Fruit fly (Drosophila melanogaster) whole organism, wandering third instar larva: Measurements from ENCODE around the gene dmrt93B.

ENCODE experiments used
- Abd-B ChIP-seq: fragments of >200 bp; optimal IDR thresholded peaks from 2 replicates; lab custom pipeline; 2017; ENCODE audit warnings: missing biosample characterization, missing genetic modification characterization
- CG32264 ChIP-seq: fragments of 200-800 bp; sonication (Bioruptor generic); optimal IDR thresholded peaks from 2 replicates; lab custom pipeline; 2016; ENCODE audit warnings: missing biosample characterization, missing genetic modification characterization
- CG9705 ChIP-seq: fragments of 200-800 bp; sonication (Bioruptor generic); optimal IDR thresholded peaks from 2 replicates; lab custom pipeline; 2018; ENCODE audit warnings: missing biosample characterization, mild to moderate bottlenecking, missing genetic modification characterization
- CrebA ChIP-seq: fragments of 200-800 bp; sonication (Bioruptor generic); optimal IDR thresholded peaks from 2 replicates; lab custom pipeline; 2016; ENCODE audit warnings: missing biosample characterization, mild to moderate bottlenecking, missing genetic modification characterization, borderline replicate concordance
- Dfd ChIP-seq: fragments of >200 bp; optimal IDR thresholded peaks from 2 replicates; lab custom pipeline; 2017; ENCODE audit warnings: missing biosample characterization, missing genetic modification characterization
- Dif ChIP-seq: fragments of 200-275, 200-300 bp; sonication (Bioruptor generic); optimal IDR thresholded peaks from 2 replicates; lab custom pipeline; 2018; ENCODE audit warnings: missing biosample characterization, missing genetic modification characterization; ENCODE audit not compliant: partially characterized antibody
- HLH106 ChIP-seq: fragments of 200-800 bp; optimal IDR thresholded peaks from 3 replicates; lab custom pipeline; 2019; ENCODE audit warnings: missing biosample characterization, mild to moderate bottlenecking, missing genetic modification characterization, moderate library complexity
- Hnf4 ChIP-seq: fragments of 200-800 bp; sonication (Bioruptor generic); optimal IDR thresholded peaks from 2 replicates; lab custom pipeline; 2016; ENCODE audit warnings: missing biosample characterization, mild to moderate bottlenecking, missing genetic modification characterization
- Hr78 ChIP-seq: fragments of >200 bp; optimal IDR thresholded peaks from 2 replicates; lab custom pipeline; 2017; ENCODE audit warnings: missing biosample characterization, missing genetic modification characterization
- Hr83 ChIP-seq: fragments of 200-300 bp; sonication (Bioruptor generic); optimal IDR thresholded peaks from 2 replicates; lab custom pipeline; 2016; ENCODE audit warnings: missing biosample characterization, mild to moderate bottlenecking, missing genetic modification characterization, moderate library complexity; ENCODE audit not compliant: poor library complexity, severe bottlenecking
- Jra ChIP-seq: sonication (Bioruptor generic); optimal IDR thresholded peaks from 2 replicates; lab custom pipeline; 2016; ENCODE audit warnings: missing biosample characterization, missing genetic modification characterization
- Myc ChIP-seq: fragments of >200 bp; optimal IDR thresholded peaks from 2 replicates; lab custom pipeline; 2017
- OdsH ChIP-seq: fragments of 200-800 bp; sonication (Bioruptor generic); optimal IDR thresholded peaks from 2 replicates; lab custom pipeline; 2016; ENCODE audit warnings: missing biosample characterization, mild to moderate bottlenecking, missing genetic modification characterization
- Rel ChIP-seq, 2 experiments: fragments of 200-800 bp; sonication (Bioruptor generic) in 1 of 2; optimal IDR thresholded peaks; 2 replicates in 1 of 2; 3 replicates in 1 of 2; lab custom pipeline; 2016 to 2019; ENCODE audit warnings: mild to moderate bottlenecking in 2 of 2, missing biosample characterization in 2 of 2, missing genetic modification characterization in 2 of 2, moderate library complexity in 1 of 2
- Sp1 ChIP-seq: fragments of 200-800 bp; sonication (Bioruptor generic); optimal IDR thresholded peaks from 3 replicates; lab custom pipeline; 2019; ENCODE audit warnings: missing biosample characterization, mild to moderate bottlenecking, missing genetic modification characterization, moderate library complexity
- Vsx2 ChIP-seq: fragments of 200-300, 225-300 bp; sonication (Bioruptor generic); optimal IDR thresholded peaks from 2 replicates; lab custom pipeline; 2018; ENCODE audit warnings: missing biosample characterization, missing genetic modification characterization; ENCODE audit not compliant: partially characterized antibody
- br ChIP-seq: fragments of 200-800 bp; sonication (Bioruptor generic); optimal IDR thresholded peaks from 2 replicates; lab custom pipeline; 2016; ENCODE audit warnings: missing biosample characterization, missing genetic modification characterization
- brk ChIP-seq: fragments of 200-800 bp; sonication (Bioruptor generic); optimal IDR thresholded peaks from 2 replicates; lab custom pipeline; 2016; ENCODE audit warnings: missing biosample characterization, mild to moderate bottlenecking, missing genetic modification characterization
- dl ChIP-seq, 2 experiments: fragments of 175-275, 200-275 bp in 1 of 2; fragments of 200-275 bp in 1 of 2; sonication (Bioruptor generic); optimal IDR thresholded peaks; lab custom pipeline; 2018; ENCODE audit warnings: mild to moderate bottlenecking in 2 of 2, missing biosample characterization in 2 of 2, missing genetic modification characterization in 2 of 2, moderate library complexity in 2 of 2; ENCODE audit not compliant: partially characterized antibody in 2 of 2, insufficient read depth in 1 of 2
- dmrt93B ChIP-seq: fragments of 200-800 bp; sonication (Bioruptor generic); optimal IDR thresholded peaks from 2 replicates; lab custom pipeline; 2018; ENCODE audit warnings: missing biosample characterization, mild to moderate bottlenecking, missing genetic modification characterization
- dsf ChIP-seq: sonication (Bioruptor generic); optimal IDR thresholded peaks from 2 replicates; lab custom pipeline; 2016; ENCODE audit warnings: missing biosample characterization, missing genetic modification characterization, borderline replicate concordance
- ey ChIP-seq: fragments of 200-800 bp; sonication (Bioruptor generic); optimal IDR thresholded peaks from 2 replicates; lab custom pipeline; 2016; ENCODE audit warnings: missing biosample characterization, missing genetic modification characterization
- foxo ChIP-seq, 2 experiments: fragments of 200-800 bp; sonication (Bioruptor generic); optimal IDR thresholded peaks; 2 replicates in 1 of 2; 3 replicates in 1 of 2; lab custom pipeline; 2016 to 2017; ENCODE audit warnings: missing biosample characterization in 2 of 2, missing genetic modification characterization in 2 of 2
- h ChIP-seq: fragments of 200-800 bp; sonication (Bioruptor generic); optimal IDR thresholded peaks from 3 replicates; lab custom pipeline; 2016; ENCODE audit warnings: missing biosample characterization, mild to moderate bottlenecking, missing genetic modification characterization
- jim ChIP-seq: fragments of 175-275, 200-325 bp; sonication (Bioruptor generic); optimal IDR thresholded peaks from 2 replicates; lab custom pipeline; 2016; ENCODE audit warnings: missing biosample characterization, mild to moderate bottlenecking, missing genetic modification characterization
- lola ChIP-seq: fragments of >200 bp; optimal IDR thresholded peaks from 2 replicates; lab custom pipeline; 2017; ENCODE audit warnings: missing biosample characterization, missing genetic modification characterization
- pan ChIP-seq: fragments of >200 bp; optimal IDR thresholded peaks from 2 replicates; lab custom pipeline; 2017
- psq ChIP-seq: fragments of 200-800 bp; sonication (Bioruptor generic); optimal IDR thresholded peaks from 3 replicates; lab custom pipeline; 2017; ENCODE audit warnings: missing biosample characterization, mild to moderate bottlenecking, missing genetic modification characterization, moderate library complexity
- rgr ChIP-seq: fragments of 200-800 bp; sonication (Bioruptor generic); optimal IDR thresholded peaks from 3 replicates; lab custom pipeline; 2016; ENCODE audit warnings: missing biosample characterization, mild to moderate bottlenecking, missing genetic modification characterization
- sage ChIP-seq: fragments of 200-800 bp; sonication (Bioruptor generic); optimal IDR thresholded peaks from 2 replicates; lab custom pipeline; 2016; ENCODE audit warnings: missing biosample characterization, mild to moderate bottlenecking, missing genetic modification characterization
- sv ChIP-seq: fragments of 200-800 bp; sonication (Bioruptor generic); optimal IDR thresholded peaks from 3 replicates; lab custom pipeline; 2016; ENCODE audit warnings: missing biosample characterization, missing genetic modification characterization
- woc ChIP-seq: sonication (Bioruptor generic); optimal IDR thresholded peaks from 2 replicates; lab custom pipeline; 2016; ENCODE audit warnings: missing biosample characterization, mild to moderate bottlenecking, missing genetic modification characterization

The dmrt93B gene

dm6 chr3R:21073707-21074106 lies at the start of gene dmrt93B:
Gene dmrt93B, plus strand, starts transcription at chr3R:21074007.
- TF ChIP-seq rgr (GFP tag; lab: Kevin White, UChicago), result no peak
- TF ChIP-seq dmrt93B (GFP tag; lab: Kevin White, UChicago), result no peak
- TF ChIP-seq h (GFP tag; lab: Kevin White, UChicago), result no peak
- no peak for TF ChIP-seq pan
- no peak for TF ChIP-seq Vsx2 (GFP tag; lab: Kevin White, UChicago)
- no peak for TF ChIP-seq dl (GFP tag; optimal IDR thresholded peaks at IDR 0.05; lab: Kevin White, UChicago; ENCODE audit: insufficient read depth in 1 of 2, partially characterized antibody in 2 of 2)
- no peak for TF ChIP-seq CrebA (GFP tag; lab: Kevin White, UChicago)
- no peak for TF ChIP-seq Dfd (GFP tag; lab: Kevin White, UChicago)
- TF ChIP-seq ey (GFP tag; lab: Kevin White, UChicago), result no peak
- no peak for TF ChIP-seq sage (GFP tag; lab: Kevin White, UChicago)
- no peak for TF ChIP-seq brk (GFP tag; lab: Kevin White, UChicago)
- TF ChIP-seq woc (GFP tag; lab: Kevin White, UChicago), result no peak
- no peak for TF ChIP-seq Abd-B (GFP tag; lab: Kevin White, UChicago)
- no peak for TF ChIP-seq HLH106 (tag; lab: Kevin White, UChicago)
- no peak for TF ChIP-seq Sp1 (GFP tag; lab: Kevin White, UChicago)
- TF ChIP-seq dsf (GFP tag; lab: Kevin White, UChicago), result no peak

- TF ChIP-seq Hnf4 (GFP tag; lab: Kevin White, UChicago) (no peak), h (GFP tag; lab: Kevin White, UChicago) (no peak), Rel (GFP tag; optimal IDR thresholded peaks at IDR 0.05; lab: Kevin White, UChicago) (no peak), Rel (tag; optimal IDR thresholded peaks at IDR 0.05; lab: Kevin White, UChicago) (no peak), woc (GFP tag; lab: Kevin White, UChicago) (no peak), pan (no peak), psq (no peak), Hr83 (GFP tag; lab: Kevin White, UChicago) (no peak), dl (GFP tag; optimal IDR thresholded peaks at IDR 0.05; lab: Kevin White, UChicago; ENCODE audit: insufficient read depth in 1 of 2, partially characterized antibody in 2 of 2) (no peak), jim (GFP tag; lab: Kevin White, UChicago) (no peak), Dif (no peak), foxo (GFP tag; optimal IDR thresholded peaks at IDR 0.05; lab: Kevin White, UChicago) (no peak), CG9705 (GFP tag; lab: Kevin White, UChicago) (no peak)
Observed at dm6 chr3R:21025508-21025907, 48.3 kb upstream of the dmrt93B start.

- TF ChIP-seq foxo (GFP tag; optimal IDR thresholded peaks at IDR 0.05; lab: Kevin White, UChicago) (no peak), h (GFP tag; lab: Kevin White, UChicago) (no peak), psq (no peak), CrebA (GFP tag; lab: Kevin White, UChicago) (no peak), Dif (no peak), OdsH (no peak), sv (no peak), Myc (lab: Kevin White, UChicago) (no peak), Jra (no peak), br (GFP tag; lab: Kevin White, UChicago) (no peak), lola (GFP tag; lab: Kevin White, UChicago) (no peak), pan (no peak), dl (GFP tag; optimal IDR thresholded peaks at IDR 0.05; lab: Kevin White, UChicago; ENCODE audit: insufficient read depth in 1 of 2, partially characterized antibody in 2 of 2) (no peak), CG32264 (GFP tag; lab: Kevin White, UChicago) (no peak), Hr78 (GFP tag; lab: Kevin White, UChicago) (no peak), jim (GFP tag; lab: Kevin White, UChicago) (no peak), sage (GFP tag; lab: Kevin White, UChicago) (no peak), Hnf4 (GFP tag; lab: Kevin White, UChicago) (no peak)
Observed at dm6 chr3R:21042399-21042798, 31.4 kb upstream of the dmrt93B start, which contains the start of gene Dhc93AB. Gene Dhc93AB, minus strand, starts transcription at chr3R:21042499.

dm6 chr3R:21043549-21044118 lies 30.2 kb upstream of the dmrt93B start, which contains the start of gene CG12278:
Gene CG12278, plus strand, starts transcription at chr3R:21044068.
- TF ChIP-seq Vsx2 (GFP tag; lab: Kevin White, UChicago), result no peak
- TF ChIP-seq sv, result no peak
- TF ChIP-seq h (GFP tag; lab: Kevin White, UChicago), result no peak
